Fruit fly (Drosophila melanogaster): Measurements from ENCODE around the gene aurA.

Gene aurA

dm6 chr3R:11977336-11977678 lies 14.4 kb downstream of the aurA start (continued):
- TF ChIP-seq zen2 (GFP tag; IDR thresholded peaks at IDR 0.05; ENCODE audit: partially characterized antibody) (no peak), CG4730 (GFP tag; IDR thresholded peaks at IDR 0.05) (no peak), stc (GFP tag; IDR thresholded peaks at IDR 0.05) (no peak), psq (GFP tag; optimal IDR thresholded peaks at IDR 0.05) (no peak), CG12236 (GFP tag; optimal IDR thresholded peaks at IDR 0.05) (no peak), CG10267 (tag; optimal IDR thresholded peaks at IDR 0.05) (peak; percentile 1), Hr78 (GFP tag; optimal IDR thresholded peaks at IDR 0.05) (no peak), onecut (GFP tag; IDR thresholded peaks at IDR 0.05) (no peak), ro (GFP tag; IDR thresholded peaks at IDR 0.05) (no peak), CG32532 (GFP tag; IDR thresholded peaks at IDR 0.05) (no peak), CG17385 (GFP tag; optimal IDR thresholded peaks at IDR 0.05) (no peak), pfk (GFP tag; optimal IDR thresholded peaks at IDR 0.05) (no peak), CG13296 (GFP tag; optimal IDR thresholded peaks at IDR 0.05) (no peak), CG12942 (GFP tag; optimal IDR thresholded peaks at IDR 0.05) (no peak), CG14667 (GFP tag; IDR thresholded peaks at IDR 0.05) (no peak), hkb (optimal IDR thresholded peaks at IDR 0.05) (no peak), hkb (GFP tag; IDR thresholded peaks at IDR 0.05) (no peak), phol (tag; optimal IDR thresholded peaks at IDR 0.05) (no peak), yki (optimal IDR thresholded peaks at IDR 0.05) (no peak), CG11504 (tag; optimal IDR thresholded peaks at IDR 0.05) (peak; percentile 18), Hr51 (GFP tag; optimal IDR thresholded peaks at IDR 0.05) (no peak), chinmo (GFP tag; IDR thresholded peaks at IDR 0.05; ENCODE audit: partially characterized antibody) (no peak), CG11456 (GFP tag; IDR thresholded peaks at IDR 0.05) (no peak), CG43689 (GFP tag; IDR thresholded peaks at IDR 0.05) (no peak), CG2116 (GFP tag; optimal IDR thresholded peaks at IDR 0.05) (no peak), CG13287 (GFP tag; IDR thresholded peaks at IDR 0.05; ENCODE audit: partially characterized antibody) (no peak), CG11723 (GFP tag; optimal IDR thresholded peaks at IDR 0.05) (no peak), CG4707 (GFP tag; optimal IDR thresholded peaks at IDR 0.05) (no peak), CG11247 (GFP tag; IDR thresholded peaks at IDR 0.05) (no peak), grn (GFP tag; optimal IDR thresholded peaks at IDR 0.05) (no peak), pb (GFP tag; optimal IDR thresholded peaks at IDR 0.05) (no peak), Sin3A (optimal IDR thresholded peaks at IDR 0.05) (no peak), CG32772 (GFP tag; IDR thresholded peaks at IDR 0.05) (no peak), CG14014 (GFP tag; IDR thresholded peaks at IDR 0.05) (no peak), Drgx (GFP tag; IDR thresholded peaks at IDR 0.05) (peak; percentile 18; the same call in 1 of the 2 replicates), Opbp (GFP tag; IDR thresholded peaks at IDR 0.05; ENCODE audit: partially characterized antibody) (no peak), CG12104 (GFP tag; optimal IDR thresholded peaks at IDR 0.05) (no peak), Taf1 (GFP tag; IDR thresholded peaks at IDR 0.05) (no peak), Dfd (GFP tag; optimal IDR thresholded peaks at IDR 0.05) (no peak), otp (GFP tag; IDR thresholded peaks at IDR 0.05) (no peak), CG10147 (GFP tag; optimal IDR thresholded peaks at IDR 0.05) (no peak), fu2 (GFP tag; optimal IDR thresholded peaks at IDR 0.05) (no peak), gcm (GFP tag; optimal IDR thresholded peaks at IDR 0.05) (no peak), NK7.1 (GFP tag; optimal IDR thresholded peaks at IDR 0.05) (no peak), sc (optimal IDR thresholded peaks at IDR 0.05) (no peak), sc (GFP tag; optimal IDR thresholded peaks at IDR 0.05) (no peak), gsb (GFP tag; IDR thresholded peaks at IDR 0.05) (no peak), ftz-f1 (GFP tag; optimal IDR thresholded peaks at IDR 0.05) (no peak), en (GFP tag; optimal IDR thresholded peaks at IDR 0.05) (no peak), luna (GFP tag; optimal IDR thresholded peaks at IDR 0.05) (no peak), sim (GFP tag; IDR thresholded peaks at IDR 0.05) (no peak), NFAT (GFP tag; IDR thresholded peaks at IDR 0.05) (no peak), CG12299 (tag; optimal IDR thresholded peaks at IDR 0.05) (no peak), E2f1 (GFP tag; IDR thresholded peaks at IDR 0.05) (no peak)
